Worm (Caenorhabditis elegans) whole organism, late embryonic: ENCODE results near the gene F19F10.3.

Source experiments
- T23F11.4 ChIP-seq: fragments of 200-800 bp; sonication (Bioruptor generic); optimal IDR thresholded peaks from 2 replicates; lab custom pipeline; 2018; ENCODE audit warnings: mild to moderate bottlenecking, missing genetic modification characterization, missing compliant biosample characterization
- madf-2 ChIP-seq: sonication (generic microtip); optimal IDR thresholded peaks from 2 replicates; lab custom pipeline; 2017; ENCODE audit warnings: missing genetic modification characterization, missing compliant biosample characterization
- pat-9 ChIP-seq: fragments of 200-800 bp; sonication (Bioruptor generic); optimal IDR thresholded peaks from 2 replicates; lab custom pipeline; 2018; ENCODE audit warnings: mild to moderate bottlenecking, missing genetic modification characterization, moderate library complexity, missing compliant biosample characterization
- unc-42 ChIP-seq: sonication (generic microtip); optimal IDR thresholded peaks from 2 replicates; lab custom pipeline; 2016; ENCODE audit warnings: missing genotype, missing genetic modification characterization, missing compliant biosample characterization
- unc-55 ChIP-seq: sonication (generic microtip); optimal IDR thresholded peaks from 2 replicates; lab custom pipeline; 2017; ENCODE audit warnings: missing biosample characterization, missing genetic modification reagents, missing genetic modification characterization

DNA sequence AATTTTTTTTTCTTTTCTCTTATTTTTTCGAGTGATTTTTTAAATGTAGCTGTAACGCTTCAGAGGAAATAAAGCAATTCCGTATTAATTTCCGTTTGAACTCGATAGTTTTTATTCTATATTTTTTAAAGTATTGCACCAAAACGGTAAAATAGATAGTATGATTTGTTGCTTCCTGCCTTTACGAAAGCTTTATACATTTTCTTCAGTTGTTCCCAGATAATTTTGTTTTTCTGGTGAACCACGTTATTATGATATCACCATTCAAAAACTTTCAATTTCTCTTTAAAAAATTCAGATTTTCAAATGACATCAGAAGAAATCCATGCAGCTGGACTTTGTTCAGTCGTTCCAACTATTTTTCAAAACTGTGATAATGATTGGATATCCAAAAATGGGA, 37.0 kb upstream of the F19F10.3 start, which contains the start of gene srb-18:
- no peak for TF ChIP-seq pat-9 (tag; lab: Kevin White, UChicago)
- no peak for TF ChIP-seq madf-2 (tag; lab: Kevin White, UChicago)
- no peak for TF ChIP-seq unc-55 (GFP tag; lab: Kevin White, UChicago)
- no peak for TF ChIP-seq unc-42
- TF ChIP-seq T23F11.4 (GFP tag; lab: Kevin White, UChicago), result no peak
